Worm (Caenorhabditis elegans) whole organism, L3 larva: ENCODE results near the gene K01A6.5.

Experiments
- R02D3.7 ChIP-seq: fragments of 150-350 bp; optimal IDR thresholded peaks from 2 replicates; lab custom pipeline; 2014; ENCODE audit warnings: missing biosample characterization, missing genetic modification characterization
- ZK546.5 ChIP-seq: sonication (generic microtip); optimal IDR thresholded peaks from 2 replicates; lab custom pipeline; 2017; ENCODE audit warnings: missing biosample characterization, missing genetic modification characterization
- aly-2 ChIP-seq: fragments of 150-350 bp; optimal IDR thresholded peaks from 2 replicates; lab custom pipeline; 2014; ENCODE audit warnings: missing biosample characterization, missing genetic modification characterization
- ceh-16 ChIP-seq: sonication (generic microtip); optimal IDR thresholded peaks from 2 replicates; lab custom pipeline; 2017; ENCODE audit warnings: missing biosample characterization, missing genetic modification characterization
- ceh-28 ChIP-seq: fragments of 150-350 bp; optimal IDR thresholded peaks from 2 replicates; lab custom pipeline; 2014; ENCODE audit warnings: missing biosample characterization, missing genetic modification reagents, missing genetic modification characterization
- daf-12 ChIP-seq: fragments of 150-350 bp; optimal IDR thresholded peaks from 2 replicates; lab custom pipeline; 2014; ENCODE audit warnings: missing biosample characterization, missing genetic modification reagents, missing genetic modification characterization
- egl-27 ChIP-seq: sonication (generic microtip); optimal IDR thresholded peaks from 4 replicates; lab custom pipeline; 2017; ENCODE audit warnings: missing biosample characterization, missing genetic modification reagents, missing genetic modification characterization
- egl-5 ChIP-seq: fragments of 150-350 bp; optimal IDR thresholded peaks from 2 replicates; lab custom pipeline; 2017; ENCODE audit warnings: missing biosample characterization, missing genetic modification reagents, missing genetic modification characterization, inconsistent platforms
- elt-3 ChIP-seq, 3 experiments: fragments of 150-350 bp in 1 of 3; sonication (generic microtip) in 2 of 3; optimal IDR thresholded peaks; 2 replicates in 2 of 3; 4 replicates in 1 of 3; lab custom pipeline; 2014 to 2017; ENCODE audit warnings: missing biosample characterization in 3 of 3, missing genetic modification characterization in 3 of 3
- eor-1 ChIP-seq, 2 experiments: fragments of 150-350 bp; optimal IDR thresholded peaks; 2 replicates each; lab custom pipeline; 2014 to 2018; ENCODE audit warnings: missing biosample characterization in 2 of 2, missing genetic modification characterization in 2 of 2
- fkh-10 ChIP-seq: sonication (generic microtip); optimal IDR thresholded peaks from 2 replicates; lab custom pipeline; 2017; ENCODE audit warnings: missing biosample characterization, missing genetic modification reagents, missing genetic modification characterization
- fkh-2 ChIP-seq: fragments of 150-350 bp; optimal IDR thresholded peaks from 2 replicates; lab custom pipeline; 2014; ENCODE audit warnings: missing biosample characterization, missing genetic modification reagents, missing genetic modification characterization
- fos-1 ChIP-seq: fragments of 150-350 bp; optimal IDR thresholded peaks from 2 replicates; lab custom pipeline; 2014; ENCODE audit warnings: missing biosample characterization, missing genetic modification characterization
- hmg-11 ChIP-seq: sonication (generic microtip); optimal IDR thresholded peaks from 2 replicates; lab custom pipeline; 2016; ENCODE audit warnings: missing genetic modification characterization, missing compliant biosample characterization
- lin-39 ChIP-seq: fragments of 150-350 bp; optimal IDR thresholded peaks from 2 replicates; lab custom pipeline; 2018; ENCODE audit warnings: missing biosample characterization, missing genetic modification reagents, missing genetic modification characterization
- lsy-12 ChIP-seq: sonication (generic microtip); optimal IDR thresholded peaks from 2 replicates; lab custom pipeline; 2016; ENCODE audit warnings: mild to moderate bottlenecking, missing genetic modification characterization, missing compliant biosample characterization
- mdl-1 ChIP-seq: fragments of 150-350 bp; optimal IDR thresholded peaks from 2 replicates; lab custom pipeline; 2014; ENCODE audit warnings: missing biosample characterization, missing genetic modification characterization
- mml-1 ChIP-seq: fragments of 150-350 bp; sonication (generic microtip); optimal IDR thresholded peaks from 3 replicates; lab custom pipeline; 2014; ENCODE audit warnings: missing biosample characterization, missing genetic modification characterization
- nfya-1 ChIP-seq: sonication (generic microtip); optimal IDR thresholded peaks from 2 replicates; lab custom pipeline; 2017; ENCODE audit warnings: missing genetic modification characterization, mild to moderate bottlenecking, missing compliant biosample characterization, antibody characterized with exemption, moderate library complexity; ENCODE audit not compliant: insufficient read depth
- nhr-11 ChIP-seq: fragments of 150-350 bp; optimal IDR thresholded peaks from 2 replicates; lab custom pipeline; 2014; ENCODE audit warnings: missing biosample characterization, missing genetic modification characterization
- nhr-12 ChIP-seq: fragments of 150-350 bp; optimal IDR thresholded peaks from 2 replicates; lab custom pipeline; 2014; ENCODE audit warnings: missing biosample characterization, missing genetic modification characterization
- nhr-23 ChIP-seq: fragments of 150-350 bp; optimal IDR thresholded peaks from 2 replicates; lab custom pipeline; 2014; ENCODE audit warnings: missing biosample characterization, missing genetic modification reagents, missing genetic modification characterization
- nhr-25 ChIP-seq: sonication (generic microtip); optimal IDR thresholded peaks from 2 replicates; lab custom pipeline; 2017; ENCODE audit warnings: missing biosample characterization, missing genetic modification characterization
- nhr-43 ChIP-seq: sonication (generic microtip); optimal IDR thresholded peaks from 2 replicates; lab custom pipeline; 2016; ENCODE audit warnings: mild to moderate bottlenecking, missing genetic modification characterization, missing compliant biosample characterization; ENCODE audit not compliant: poor library complexity, severe bottlenecking
- nhr-76 ChIP-seq: fragments of 150-350 bp; sonication (generic microtip); optimal IDR thresholded peaks from 5 replicates; lab custom pipeline; 2014; ENCODE audit warnings: missing biosample characterization, missing genetic modification characterization
- nhr-77 ChIP-seq: fragments of 150-350 bp; optimal IDR thresholded peaks from 2 replicates; lab custom pipeline; 2014; ENCODE audit warnings: missing biosample characterization, missing genetic modification characterization
- pha-4 ChIP-seq: fragments of 150-350 bp; optimal IDR thresholded peaks from 2 replicates; lab custom pipeline; 2014; ENCODE audit warnings: missing biosample characterization, missing genetic modification reagents, missing genetic modification characterization
- pqm-1 ChIP-seq: fragments of 150-350 bp; optimal IDR thresholded peaks from 2 replicates; lab custom pipeline; 2017; ENCODE audit warnings: missing biosample characterization, missing genetic modification characterization, inconsistent platforms
- sea-2 ChIP-seq: fragments of 150-350 bp; sonication (generic microtip); optimal IDR thresholded peaks from 4 replicates; lab custom pipeline; 2014; ENCODE audit warnings: missing biosample characterization, missing genetic modification reagents, missing genetic modification characterization
- skn-1 ChIP-seq: fragments of 150-350 bp; optimal IDR thresholded peaks from 2 replicates; lab custom pipeline; 2014; ENCODE audit warnings: missing biosample characterization, missing genetic modification characterization
- snpc-4 ChIP-seq: fragments of 150-350 bp; optimal IDR thresholded peaks from 2 replicates; lab custom pipeline; 2014; ENCODE audit warnings: missing biosample characterization, missing genetic modification characterization
- unc-39 ChIP-seq: sonication (generic microtip); optimal IDR thresholded peaks from 4 replicates; lab custom pipeline; 2017; ENCODE audit warnings: missing biosample characterization, missing genetic modification characterization
- unc-62 ChIP-seq: fragments of 150-350 bp; sonication (generic microtip); optimal IDR thresholded peaks from 4 replicates; lab custom pipeline; 2014; ENCODE audit warnings: missing biosample characterization, missing genetic modification reagents, missing genetic modification characterization
- zag-1 ChIP-seq: fragments of 150-350 bp; optimal IDR thresholded peaks from 2 replicates; lab custom pipeline; 2014; ENCODE audit warnings: missing biosample characterization, missing genetic modification characterization
- ztf-11 ChIP-seq: fragments of 150-350 bp; optimal IDR thresholded peaks from 2 replicates; lab custom pipeline; 2014; ENCODE audit warnings: missing biosample characterization, missing genetic modification characterization
- ztf-4 ChIP-seq: fragments of 150-350 bp; optimal IDR thresholded peaks from 2 replicates; lab custom pipeline; 2014; ENCODE audit warnings: missing biosample characterization, missing genetic modification characterization

K01A6.5 gene

DNA sequence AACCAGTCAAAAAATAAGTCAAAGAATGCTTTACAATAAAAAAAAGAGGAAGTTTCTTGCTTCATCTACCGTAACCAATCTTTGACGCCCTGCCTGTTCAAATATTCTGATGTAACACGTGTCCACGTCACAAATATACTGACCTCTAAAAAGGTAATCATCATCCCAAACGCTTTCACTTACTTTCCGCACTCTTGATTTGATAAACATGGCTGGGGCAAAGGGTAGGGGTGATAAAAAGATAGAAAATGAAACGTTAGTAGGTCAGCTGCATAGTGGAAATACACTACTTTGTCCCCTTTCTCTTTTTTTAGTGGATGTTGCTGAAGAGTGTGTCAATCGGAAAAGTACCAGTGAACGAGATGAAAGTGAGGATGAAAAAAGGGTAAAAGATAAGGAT lies 42.4 kb upstream of the K01A6.5 start:
- peak; percentile 50 for TF ChIP-seq nhr-43 (tag; lab: Kevin White, UChicago)
- peak; percentile 89 for TF ChIP-seq nhr-23 (tag; lab: Kevin White, UChicago)
- no peak for TF ChIP-seq eor-1 (tag; optimal IDR thresholded peaks at IDR 0.05; lab: Kevin White, UChicago)
- TF ChIP-seq elt-3 (tag; optimal IDR thresholded peaks at IDR 0.05; lab: Kevin White, UChicago), result peak in 1 of 3 experiments; percentile 75
- TF ChIP-seq nhr-25 (tag; lab: Kevin White, UChicago), result peak; percentile 77
- TF ChIP-seq nhr-12 (tag; lab: Kevin White, UChicago), result no peak
- TF ChIP-seq sea-2, result no peak
- TF ChIP-seq mdl-1, result no peak
- TF ChIP-seq unc-39 (tag; lab: Kevin White, UChicago), result no peak
- no peak for TF ChIP-seq hmg-11

DNA sequence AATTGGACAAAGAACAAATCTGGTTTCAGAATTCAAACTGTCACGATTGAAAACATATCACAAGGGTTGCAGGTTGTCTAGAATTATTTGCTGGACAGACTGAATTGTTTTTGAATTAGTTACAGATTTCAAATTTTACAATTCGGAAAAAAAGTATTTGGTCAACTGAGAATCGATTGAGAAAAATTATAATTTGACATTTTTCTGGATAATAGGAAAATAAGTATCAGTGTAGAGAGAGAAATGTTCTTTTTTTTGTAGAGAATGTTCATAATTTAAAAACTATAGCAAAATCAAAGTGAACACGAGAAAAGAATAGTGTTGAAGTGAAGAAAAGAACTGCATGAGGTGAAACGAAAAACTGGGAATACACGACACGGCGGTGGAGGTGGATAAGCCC lies 41.8 kb upstream of the K01A6.5 start, which contains the start of gene dpy-20:
dpy-20 (minus strand) TSS at position 101 of the 400 bp plus-strand sequence.
- no peak for TF ChIP-seq nhr-23 (tag; lab: Kevin White, UChicago)
- no peak for TF ChIP-seq sea-2
- TF ChIP-seq egl-27 (tag; lab: Kevin White, UChicago), result no peak
- TF ChIP-seq nhr-25 (tag; lab: Kevin White, UChicago), result peak; percentile 24

ce11 chrIV:11701878-11702277 lies 40.6 kb upstream of the K01A6.5 start:
- TF ChIP-seq nhr-23 (tag; lab: Kevin White, UChicago) (peak; percentile 29), ceh-16 (tag; lab: Kevin White, UChicago) (no peak), snpc-4 (tag; lab: Kevin White, UChicago) (no peak), ZK546.5 (tag; lab: Kevin White, UChicago) (no peak), zag-1 (tag; lab: Kevin White, UChicago) (no peak), eor-1 (tag; optimal IDR thresholded peaks at IDR 0.05; lab: Kevin White, UChicago) (no peak), elt-3 (tag; optimal IDR thresholded peaks at IDR 0.05; lab: Kevin White, UChicago) (no peak), pqm-1 (tag; lab: Kevin White, UChicago) (no peak), nhr-25 (tag; lab: Kevin White, UChicago) (peak; percentile 79), hmg-11 (no peak), pha-4 (tag; lab: Kevin White, UChicago) (no peak), nhr-11 (tag; lab: Kevin White, UChicago) (no peak)

- TF ChIP-seq lsy-12 (tag; lab: Kevin White, UChicago) (no peak), ztf-4 (tag; lab: Kevin White, UChicago) (no peak), nhr-12 (tag; lab: Kevin White, UChicago) (no peak), fkh-10 (GFP tag; lab: Kevin White, UChicago) (no peak), R02D3.7 (no peak), fkh-2 (tag; lab: Kevin White, UChicago) (no peak), mml-1 (no peak), nhr-76 (tag; lab: Kevin White, UChicago) (no peak), ZK546.5 (tag; lab: Kevin White, UChicago) (no peak), daf-12 (no peak), pha-4 (tag; lab: Kevin White, UChicago) (no peak), skn-1 (no peak), ztf-11 (no peak), mdl-1 (no peak), eor-1 (tag; optimal IDR thresholded peaks at IDR 0.05; lab: Kevin White, UChicago) (no peak)
Observed at ce11 chrIV:11703685-11704296, 38.7 kb upstream of the K01A6.5 start, which contains the start of the genes T22B3.3 and alg-3. TSS of gene T22B3.3 (minus strand) at chrIV:11703785. TSS of gene alg-3 (plus strand) at chrIV:11704246.

ce11 chrIV:11710331-11710730 lies 32.2 kb upstream of the K01A6.5 start:
- TF ChIP-seq nhr-11 (tag; lab: Kevin White, UChicago) (peak; percentile 1), nfya-1 (peak; percentile 6), fos-1 (tag; lab: Kevin White, UChicago) (no peak), egl-5 (tag; lab: Kevin White, UChicago) (peak; percentile 79)

DNA sequence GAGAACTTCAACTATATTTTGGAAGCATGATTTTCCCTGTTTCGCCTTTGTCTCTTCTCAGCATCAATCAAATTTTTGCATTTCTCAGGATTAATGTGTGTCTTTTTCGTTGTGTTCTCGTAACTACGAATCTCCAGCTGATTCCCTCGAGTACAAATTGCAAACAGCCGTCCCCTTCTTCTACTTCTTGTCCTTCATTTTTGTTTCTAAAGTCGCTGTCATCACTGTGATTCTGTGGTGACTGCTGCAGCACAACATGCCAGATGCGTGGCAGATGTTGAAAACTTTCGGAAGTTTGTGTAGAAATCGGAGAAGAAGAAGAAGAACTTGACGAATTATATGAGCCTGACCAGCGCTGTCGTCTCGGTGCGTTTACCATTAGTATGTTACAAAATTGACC lies 29.2 kb upstream of the K01A6.5 start:
- peak; percentile 51 for TF ChIP-seq lin-39
- TF ChIP-seq nhr-25 (tag; lab: Kevin White, UChicago), result no peak
- no peak for TF ChIP-seq ceh-28 (tag; lab: Kevin White, UChicago)
- no peak for TF ChIP-seq nhr-11 (tag; lab: Kevin White, UChicago)
- no peak for TF ChIP-seq daf-12
- no peak for TF ChIP-seq ztf-4 (tag; lab: Kevin White, UChicago)
- TF ChIP-seq ceh-16 (tag; lab: Kevin White, UChicago), result no peak
- TF ChIP-seq elt-3 (tag; optimal IDR thresholded peaks at IDR 0.05; lab: Kevin White, UChicago), result no peak
- no peak for TF ChIP-seq nfya-1
- no peak for TF ChIP-seq nhr-77
- no peak for TF ChIP-seq aly-2 (tag; lab: Kevin White, UChicago)
- TF ChIP-seq unc-62 (GFP tag; lab: Kevin White, UChicago), result peak; percentile 9
- no peak for TF ChIP-seq nhr-76 (tag; lab: Kevin White, UChicago)
